Fruit fly (Drosophila melanogaster) S2 (cell line): Measurements from ENCODE around the gene CG17681.

Experiments
- CG8478 ChIP-seq: fragments of >200 bp; optimal IDR thresholded peaks from 2 replicates; lab custom pipeline; 2018
- CTCF ChIP-seq, 2 experiments: fragments of >200 bp; optimal IDR thresholded peaks; 2 replicates each; lab custom pipeline; 2018

DNA sequence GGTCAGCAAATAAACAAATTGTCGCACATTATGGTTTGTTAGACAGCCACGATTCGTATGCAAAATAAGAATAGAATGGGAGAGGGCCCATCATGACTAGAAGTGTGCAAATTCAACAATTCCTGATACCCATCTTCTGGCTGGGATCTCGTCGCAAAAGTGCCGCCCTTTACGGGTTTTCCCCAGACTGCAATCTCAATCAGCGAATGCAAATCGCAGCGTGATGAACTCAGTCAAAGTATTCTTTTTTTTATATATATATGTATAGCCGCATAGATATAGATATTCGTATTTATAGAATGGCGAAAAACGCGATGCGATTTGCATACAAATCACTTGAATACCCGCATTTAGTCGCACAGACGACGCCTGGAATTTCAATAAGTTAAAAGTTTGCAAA is 30.0 kb upstream of the CG17681 start:
- TF ChIP-seq CG8478 (lab: Kevin White, UChicago) (no peak), CTCF (optimal IDR thresholded peaks at IDR 0.05; lab: Kevin White, UChicago) (no peak)
